Worm (Caenorhabditis elegans): ENCODE measurements around the gene epac-1.

- TF ChIP-seq lin-13 (tag; optimal IDR thresholded peaks at IDR 0.05): no peak
- TF ChIP-seq nhr-76 (tag; optimal IDR thresholded peaks at IDR 0.05): no peak
- TF ChIP-seq snpc-4 (tag; optimal IDR thresholded peaks at IDR 0.05): no peak
- no peak for TF ChIP-seq ceh-83 (GFP tag; optimal IDR thresholded peaks at IDR 0.05)
- no peak for TF ChIP-seq nhr-28 (tag; optimal IDR thresholded peaks at IDR 0.05)
- TF ChIP-seq blmp-1 (tag; optimal IDR thresholded peaks at IDR 0.05): no peak
- no peak for TF ChIP-seq mls-2 (tag; optimal IDR thresholded peaks at IDR 0.05)
- no peak for TF ChIP-seq nhr-237 (tag; optimal IDR thresholded peaks at IDR 0.05)
- no peak for TF ChIP-seq unc-62 (GFP tag; optimal IDR thresholded peaks at IDR 0.05)
- TF ChIP-seq ceh-39 (tag; optimal IDR thresholded peaks at IDR 0.05): no peak
- no peak for TF ChIP-seq unc-120 (tag; optimal IDR thresholded peaks at IDR 0.05; ENCODE audit: poor library complexity, severe bottlenecking)
- TF ChIP-seq elt-1 (tag; optimal IDR thresholded peaks at IDR 0.05; ENCODE audit: borderline replicate concordance, insufficient read depth): no peak
Measured at ce11 chrIII:10241332-10241829, 52.4 kb downstream of the epac-1 start.
